Worm (Caenorhabditis elegans) whole organism, L4 larva: ENCODE measurements around the gene Y43F8C.5.
A peak's percentile ranks its signal among the peaks of the same experiment; 100 is the strongest.

Experiments
- D1046.2 ChIP-seq: fragments of 200-800 bp; sonication (Bioruptor generic); IDR thresholded peaks from 2 replicates; pipeline ENCODE4 v1.3.6; 2022; ENCODE audit warnings: missing genetic modification characterization, missing compliant biosample characterization
- Y48G9A.11 ChIP-seq: fragments of 200-800 bp; sonication (Bioruptor generic); IDR thresholded peaks from 2 replicates; pipeline ENCODE4 v1.3.6; 2022; ENCODE audit warnings: missing genetic modification reagents, missing genetic modification characterization, missing compliant biosample characterization
- Y75B8A.6 ChIP-seq: fragments of 200-800 bp; sonication (Bioruptor generic); IDR thresholded peaks from 2 replicates; pipeline ENCODE4 v1.3.6; 2022; ENCODE audit warnings: missing genetic modification reagents, missing genetic modification characterization, missing compliant biosample characterization
- aha-1 ChIP-seq: fragments of 150-350 bp; peaks from one replicate; lab custom pipeline; 2014; ENCODE audit warnings: missing biosample characterization, missing genetic modification characterization
- daf-19 ChIP-seq: fragments of 200-800 bp; sonication (Bioruptor generic); conservative IDR thresholded peaks from 2 replicates; pipeline ENCODE4 v1.3.6; 2022; ENCODE audit warnings: missing genetic modification characterization, missing compliant biosample characterization
- egl-43 ChIP-seq: fragments of 200-800 bp; sonication (Bioruptor generic); IDR thresholded peaks from 2 replicates; pipeline ENCODE4 v1.3.6; 2022; ENCODE audit warnings: missing genetic modification reagents, missing genetic modification characterization, missing compliant biosample characterization
- lin-1 ChIP-seq: fragments of 200-800 bp; sonication (Bioruptor generic); IDR thresholded peaks from 2 replicates; pipeline ENCODE4 v1.3.6; 2022; ENCODE audit warnings: missing genetic modification reagents, missing genetic modification characterization, missing compliant biosample characterization
- madf-5 ChIP-seq, 2 experiments: fragments of 200-800 bp; sonication (Bioruptor generic); IDR thresholded peaks; 2 replicates each; pipeline ENCODE4 v1.3.6; 2022; ENCODE audit warnings: missing compliant biosample characterization in 2 of 2, missing genetic modification characterization in 2 of 2
- mdt-29 ChIP-seq: fragments of 200-800 bp; sonication (Bioruptor generic); IDR thresholded peaks from 2 replicates; pipeline ENCODE4 v1.3.6; 2022; ENCODE audit warnings: missing genetic modification reagents, missing genetic modification characterization, missing compliant biosample characterization
- mep-1 ChIP-seq: fragments of 150-350 bp; sonication (generic microtip); optimal IDR thresholded peaks from 3 replicates; lab custom pipeline; 2014; ENCODE audit warnings: missing biosample characterization, missing genetic modification characterization
- nhr-6 ChIP-seq: fragments of 150-350 bp; optimal IDR thresholded peaks from 2 replicates; lab custom pipeline; 2014; ENCODE audit warnings: missing biosample characterization, missing genetic modification characterization
- pha-4 ChIP-seq, 2 experiments: fragments of 150-350 bp in 1 of 2; fragments of 200-800 bp in 1 of 2; sonication (Bioruptor generic) in 1 of 2; IDR thresholded peaks in 1 of 2; optimal IDR thresholded peaks in 1 of 2; 2 replicates each; pipeline versions ENCODE4 v1.3.6 to Lab custom; 2014 to 2022; ENCODE audit warnings: missing genetic modification characterization in 2 of 2, missing genetic modification reagents in 2 of 2, missing biosample characterization in 1 of 2, missing compliant biosample characterization in 1 of 2
- rbr-2 ChIP-seq: sonication (generic microtip); optimal IDR thresholded peaks from 2 replicates; lab custom pipeline; 2016; ENCODE audit warnings: missing genotype, missing genetic modification characterization, missing compliant biosample characterization
- sdz-12 ChIP-seq: fragments of 200-800 bp; sonication (Bioruptor generic); optimal IDR thresholded peaks from 2 replicates; lab custom pipeline; 2018; ENCODE audit warnings: mild to moderate bottlenecking, missing genetic modification characterization, missing compliant biosample characterization
- set-16 ChIP-seq: fragments of 200-800 bp; sonication (Bioruptor generic); IDR thresholded peaks from 2 replicates; pipeline ENCODE4 v1.3.6; 2022; ENCODE audit warnings: missing genetic modification reagents, missing genetic modification characterization, missing compliant biosample characterization
- skn-1 ChIP-seq: fragments of 150-350 bp; optimal IDR thresholded peaks from 2 replicates; lab custom pipeline; 2014; ENCODE audit warnings: missing biosample characterization, missing genetic modification characterization
- unc-62 ChIP-seq, 3 experiments: fragments of 150-350 bp in 1 of 3; sonication (generic microtip); optimal IDR thresholded peaks in 2 of 3; peaks in 1 of 3; 1 replicate in 1 of 3; 2 replicates in 2 of 3; lab custom pipeline; 2014 to 2017; ENCODE audit warnings: missing biosample characterization in 3 of 3, missing genetic modification characterization in 3 of 3, missing genetic modification reagents in 3 of 3, missing genotype in 1 of 3
- ztf-7 ChIP-seq: fragments of 150-350 bp; optimal IDR thresholded peaks from 2 replicates; lab custom pipeline; 2014; ENCODE audit warnings: missing biosample characterization, missing genetic modification characterization

Y43F8C.5 gene

ce11 chrV:19605415-19605814, 27.0 kb downstream of the Y43F8C.5 start:
- TF ChIP-seq lin-1 (GFP tag; lab: Robert Waterston, UW): no peak
- peak; percentile 66; the same call in 1 of the 2 replicates for TF ChIP-seq egl-43
- TF ChIP-seq Y75B8A.6: no peak
- TF ChIP-seq set-16 (GFP tag; lab: Robert Waterston, UW): peak; percentile 75

- TF ChIP-seq D1046.2: no peak
- TF ChIP-seq Y48G9A.11 (GFP tag; lab: Robert Waterston, UW): no peak
- TF ChIP-seq nhr-6 (tag; lab: Kevin White, UChicago): no peak
- no peak for TF ChIP-seq daf-19 (GFP tag; lab: Robert Waterston, UW)
- no peak for TF ChIP-seq madf-5 (GFP tag; IDR thresholded peaks at IDR 0.05; lab: Robert Waterston, UW)
- TF ChIP-seq mep-1 (tag; lab: Kevin White, UChicago): no peak
- no peak for TF ChIP-seq lin-1 (GFP tag; lab: Robert Waterston, UW)
- peak; percentile 96 for TF ChIP-seq aha-1 (tag; lab: Kevin White, UChicago)
- TF ChIP-seq rbr-2: no peak
These were observed 33.4 kb downstream of the Y43F8C.5 start for ce11 chrV:19599087-19599486.

DNA sequence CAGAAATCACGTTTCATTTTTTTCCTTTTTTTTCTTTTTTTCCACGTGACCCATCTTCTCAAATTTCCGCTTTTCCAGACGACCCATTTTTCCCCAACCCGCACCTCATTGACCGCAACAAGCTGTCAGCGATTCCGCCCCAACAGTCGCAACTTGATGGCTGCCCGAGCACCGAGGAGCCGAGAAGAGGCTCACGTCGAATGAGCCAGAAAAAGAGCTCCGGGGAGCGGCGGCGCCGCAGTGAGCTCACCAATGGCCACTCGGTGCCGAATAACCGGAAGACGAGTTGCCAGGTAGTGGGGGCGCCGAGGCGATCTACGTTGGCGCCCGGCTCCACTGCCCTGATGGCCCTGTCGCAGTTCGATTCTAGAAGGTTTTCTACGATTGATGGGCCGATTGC, 41.6 kb downstream of the Y43F8C.5 start:
- TF ChIP-seq ztf-7 (tag; lab: Kevin White, UChicago) (no peak), pha-4 (GFP tag; IDR thresholded peaks at IDR 0.05; lab: Robert Waterston, UW) (no peak), pha-4 (tag; optimal IDR thresholded peaks at IDR 0.05; lab: Kevin White, UChicago) (no peak), egl-43 (0 out of 2 replicates have a peak, but pooled peaks have one; percentile 53), sdz-12 (GFP tag; lab: Kevin White, UChicago) (no peak), unc-62 (GFP tag; optimal IDR thresholded peaks at IDR 0.05 in 1 of 2; lab: Kevin White, UChicago) (peak in 1 of 2 experiments; percentile 49), unc-62 (tag; optimal IDR thresholded peaks at IDR 0.05; lab: Kevin White, UChicago) (no peak), set-16 (GFP tag; lab: Robert Waterston, UW) (peak; percentile 95), mdt-29 (GFP tag; lab: Robert Waterston, UW) (no peak)
- TF ChIP-seq, all 104 proteins: peak for 3

DNA sequence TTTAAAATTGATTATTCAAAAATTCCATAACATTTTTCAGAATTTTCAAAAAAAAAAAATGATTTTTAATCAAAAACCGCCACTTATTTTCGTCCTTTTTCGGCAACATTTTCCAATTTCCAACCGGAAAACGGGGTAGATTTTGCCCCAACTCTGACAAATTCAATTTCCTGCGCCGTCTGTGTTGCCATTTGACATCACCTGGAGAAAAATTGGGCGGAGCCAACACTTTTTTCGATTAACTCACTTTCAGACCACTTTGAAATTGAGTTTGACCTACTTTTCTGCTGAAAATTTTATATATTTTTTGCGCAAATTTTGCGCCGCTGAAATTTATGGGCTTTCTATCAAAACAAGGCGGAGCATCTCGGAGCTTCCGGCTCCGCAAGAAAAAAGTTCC, 50.2 kb downstream of the Y43F8C.5 start:
- no peak for TF ChIP-seq skn-1 (tag; lab: Kevin White, UChicago)
- TF ChIP-seq aha-1 (tag; lab: Kevin White, UChicago): peak; percentile 78
